Fruit fly (Drosophila melanogaster): ENCODE measurements around the gene Mrtf.
A peak's percentile ranks its signal among the peaks of the same experiment; 100 is the strongest.

Mrtf gene

DNA sequence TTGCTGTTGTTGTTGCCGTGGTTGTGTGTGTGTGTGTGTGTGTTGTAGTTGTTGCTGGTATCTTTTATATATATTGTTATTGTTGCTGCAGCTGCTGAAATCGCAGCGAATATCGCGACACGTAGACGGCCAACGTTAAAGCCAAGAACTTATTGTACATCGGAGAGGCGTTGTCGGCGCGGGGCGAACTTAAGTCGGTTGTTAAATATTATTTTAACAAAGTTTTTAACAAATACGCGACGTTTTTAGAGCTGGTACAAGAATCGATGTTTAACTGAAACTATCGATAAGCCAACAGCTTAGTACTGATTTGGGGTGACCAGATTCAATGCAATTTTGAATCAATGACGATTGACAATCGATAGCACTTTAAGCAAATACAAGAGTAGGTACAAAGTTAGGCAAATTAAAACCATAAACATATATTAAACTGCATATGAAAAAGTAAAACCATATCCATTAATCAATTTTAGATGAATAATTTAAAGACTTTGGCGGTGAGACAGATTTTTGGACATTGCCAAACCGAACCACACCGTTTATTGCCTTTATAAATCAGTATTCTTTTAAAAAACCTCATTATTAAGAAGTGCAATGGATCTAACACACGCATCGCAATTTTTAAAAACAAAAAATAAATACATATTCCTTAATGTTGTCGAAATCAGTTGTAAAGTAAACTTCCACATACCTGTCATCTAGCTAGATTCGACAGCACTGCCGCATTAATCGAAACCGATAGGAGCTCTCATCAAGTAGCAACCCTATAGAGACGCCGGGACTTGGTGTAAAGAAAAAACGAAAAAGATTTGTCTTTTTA, at the start of gene Mrtf, which contains the start of gene Non2:
TSS of gene Mrtf (minus strand) at position 268 of the 820 bp plus-strand sequence.
TSS of gene Non2 (plus strand) at position 731 of the 820 bp plus-strand sequence.
- TF ChIP-seq CrebA (GFP tag; optimal IDR thresholded peaks at IDR 0.05; ENCODE audit: borderline replicate concordance) = no peak
- TF ChIP-seq Dif (GFP tag; optimal IDR thresholded peaks at IDR 0.05; ENCODE audit: partially characterized antibody) = no peak
- peak; percentile 53 for TF ChIP-seq Hr83 (GFP tag; optimal IDR thresholded peaks at IDR 0.05; ENCODE audit: poor library complexity, severe bottlenecking)
- TF ChIP-seq GATAd (GFP tag; optimal IDR thresholded peaks at IDR 0.05) = peak; percentile 18
- no peak for TF ChIP-seq tai (GFP tag; optimal IDR thresholded peaks at IDR 0.05)
- TF ChIP-seq fru (GFP tag; optimal IDR thresholded peaks at IDR 0.05) = peak; percentile 49
- TF ChIP-seq HLH106 (tag; optimal IDR thresholded peaks at IDR 0.05) = peak; percentile 64
- TF ChIP-seq Sp1 (GFP tag; optimal IDR thresholded peaks at IDR 0.05) = peak; percentile 62
- TF ChIP-seq dl (GFP tag; optimal IDR thresholded peaks at IDR 0.05; ENCODE audit: insufficient read depth in 1 of 2, partially characterized antibody in 2 of 2) = no peak
- peak; percentile 93 for TF ChIP-seq Myc (optimal IDR thresholded peaks at IDR 0.05)
- TF ChIP-seq usp (GFP tag; optimal IDR thresholded peaks at IDR 0.05) = no peak
- TF ChIP-seq foxo (GFP tag; optimal IDR thresholded peaks at IDR 0.05) = peak in 1 of 2 experiments; percentile 70
- peak; percentile 79 for TF ChIP-seq woc (GFP tag; optimal IDR thresholded peaks at IDR 0.05)
- TF ChIP-seq Vsx2 (GFP tag; optimal IDR thresholded peaks at IDR 0.05; ENCODE audit: partially characterized antibody) = no peak
- TF ChIP-seq jim (GFP tag; optimal IDR thresholded peaks at IDR 0.05) = peak; percentile 37
- no peak for TF ChIP-seq brk (GFP tag; optimal IDR thresholded peaks at IDR 0.05)
- peak; percentile 47 for TF ChIP-seq OdsH (GFP tag; optimal IDR thresholded peaks at IDR 0.05)
- peak; percentile 65 for TF ChIP-seq ey (GFP tag; optimal IDR thresholded peaks at IDR 0.05)
- no peak for TF ChIP-seq N (GFP tag; optimal IDR thresholded peaks at IDR 0.05)
- TF ChIP-seq Rel (GFP tag; optimal IDR thresholded peaks at IDR 0.05) = no peak
- TF ChIP-seq Rel (tag; optimal IDR thresholded peaks at IDR 0.05) = peak; percentile 2
- TF ChIP-seq dsf (GFP tag; optimal IDR thresholded peaks at IDR 0.05; ENCODE audit: borderline replicate concordance) = peak; percentile 36
- peak; percentile 29 for TF ChIP-seq psq (GFP tag; optimal IDR thresholded peaks at IDR 0.05)
- TF ChIP-seq sage (GFP tag; optimal IDR thresholded peaks at IDR 0.05) = no peak
- TF ChIP-seq Dfd (GFP tag; optimal IDR thresholded peaks at IDR 0.05) = no peak
- TF ChIP-seq dmrt93B (GFP tag; optimal IDR thresholded peaks at IDR 0.05) = peak; percentile 26
- no peak for TF ChIP-seq Abd-B (GFP tag; optimal IDR thresholded peaks at IDR 0.05)
- TF ChIP-seq lola (GFP tag; optimal IDR thresholded peaks at IDR 0.05) = no peak
- TF ChIP-seq br (GFP tag; optimal IDR thresholded peaks at IDR 0.05) = peak; percentile 27
- TF ChIP-seq Mio (GFP tag; optimal IDR thresholded peaks at IDR 0.05) = peak; percentile 12
- TF ChIP-seq h (GFP tag; optimal IDR thresholded peaks at IDR 0.05) = peak; percentile 53
- TF ChIP-seq sv (GFP tag; optimal IDR thresholded peaks at IDR 0.05) = peak; percentile 61
- no peak for TF ChIP-seq pan (optimal IDR thresholded peaks at IDR 0.05)
- peak; percentile 67 for TF ChIP-seq Hnf4 (GFP tag; optimal IDR thresholded peaks at IDR 0.05)
- TF ChIP-seq CG32264 (GFP tag; optimal IDR thresholded peaks at IDR 0.05) = no peak
- no peak for TF ChIP-seq Hr78 (GFP tag; optimal IDR thresholded peaks at IDR 0.05)
- peak; percentile 58 for TF ChIP-seq CG9705 (GFP tag; optimal IDR thresholded peaks at IDR 0.05)
- TF ChIP-seq Jra (GFP tag; optimal IDR thresholded peaks at IDR 0.05) = peak; percentile 67
- peak; percentile 62 for TF ChIP-seq rgr (GFP tag; optimal IDR thresholded peaks at IDR 0.05)

DNA sequence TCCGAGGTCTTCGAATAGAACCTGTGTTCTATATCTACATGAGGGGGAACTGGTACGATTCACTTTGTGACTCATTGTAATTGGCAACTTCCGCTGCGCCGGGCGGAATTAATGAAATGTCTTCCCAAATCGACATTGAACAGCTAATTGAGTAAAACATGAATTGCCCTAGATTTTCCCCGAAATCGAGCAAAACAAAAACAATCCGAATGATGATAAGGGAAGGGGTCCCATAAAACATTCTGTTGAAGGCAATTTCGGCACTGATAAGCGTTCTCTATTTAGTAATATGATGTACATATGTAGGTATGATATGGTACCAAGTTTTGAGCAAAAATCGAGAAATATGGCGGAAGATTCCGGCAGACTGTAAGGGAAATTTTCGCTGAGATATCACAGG, 43.4 kb upstream of the Mrtf start:
- TF ChIP-seq dsf (GFP tag; optimal IDR thresholded peaks at IDR 0.05; ENCODE audit: borderline replicate concordance) (no peak), ey (GFP tag; optimal IDR thresholded peaks at IDR 0.05) (no peak), Rel (GFP tag; optimal IDR thresholded peaks at IDR 0.05) (no peak), Rel (tag; optimal IDR thresholded peaks at IDR 0.05) (peak; percentile 6)
